Fruit fly (Drosophila melanogaster): ENCODE data around the gene tho2.

DNA sequence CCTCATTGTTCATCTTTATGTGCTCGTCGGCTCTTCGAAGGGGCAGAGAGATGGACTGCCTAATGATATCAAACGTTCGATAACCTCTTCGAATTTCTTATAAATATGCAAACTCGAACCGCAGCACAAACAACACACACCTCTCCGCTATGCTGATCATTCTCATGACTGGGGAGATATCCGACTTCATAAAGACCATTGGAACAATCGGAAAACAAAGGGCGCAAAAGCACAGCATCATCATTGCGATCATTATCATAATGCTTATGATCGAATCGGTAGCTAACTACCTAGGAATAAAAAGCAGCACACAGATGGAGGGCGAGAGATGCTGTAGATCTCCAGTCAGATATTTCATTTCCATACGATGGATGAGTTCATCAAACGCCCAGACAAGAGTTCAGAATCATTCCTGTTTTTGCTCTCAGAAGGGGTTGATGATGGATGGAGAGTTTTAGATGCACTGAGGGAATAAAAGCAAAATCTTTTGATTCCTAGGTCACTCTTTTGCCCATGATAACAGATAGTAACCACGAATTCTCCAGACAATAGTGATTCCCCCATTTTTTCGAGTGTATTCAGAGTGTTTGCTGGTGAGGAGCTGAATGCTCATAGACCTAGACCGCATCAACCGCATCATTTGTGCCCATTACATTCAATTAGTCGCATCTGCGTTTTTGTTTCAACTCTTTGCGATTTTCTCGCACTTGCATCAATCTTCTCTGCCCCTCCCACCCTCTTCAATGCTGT, 22.1 kb upstream of the tho2 start:
- no peak for TF ChIP-seq CG6276 (GFP tag; optimal IDR thresholded peaks at IDR 0.05)
- peak; percentile 16; the same call in 1 of the 2 replicates for TF ChIP-seq CG15336 (GFP tag; IDR thresholded peaks at IDR 0.05)
- no peak for TF ChIP-seq ss (GFP tag; optimal IDR thresholded peaks at IDR 0.05)
- no peak for TF ChIP-seq CG6854 (GFP tag; optimal IDR thresholded peaks at IDR 0.05)
- TF ChIP-seq topi (GFP tag; optimal IDR thresholded peaks at IDR 0.05) = no peak
- no peak for TF ChIP-seq CG4318 (GFP tag; optimal IDR thresholded peaks at IDR 0.05)
- no peak for TF ChIP-seq Eip75B (GFP tag; optimal IDR thresholded peaks at IDR 0.05)
- no peak for TF ChIP-seq Lpt (GFP tag; optimal IDR thresholded peaks at IDR 0.05)

All from whole organism, prepupa.